Worm (Caenorhabditis elegans) whole organism, L4 larva: Measurements from ENCODE around the gene spp-16.

Experiments used
- F26F4.8 ChIP-seq: fragments of 200-800 bp; sonication (Bioruptor generic); conservative IDR thresholded peaks from 2 replicates; pipeline ENCODE4 v1.3.6; 2022; ENCODE audit warnings: missing genetic modification characterization, missing compliant biosample characterization
- F37D6.2 ChIP-seq: sonication (generic microtip); optimal IDR thresholded peaks from 2 replicates; lab custom pipeline; 2016; ENCODE audit warnings: mild to moderate bottlenecking, missing genetic modification characterization, missing compliant biosample characterization
- F49E8.2 ChIP-seq: sonication (generic microtip); optimal IDR thresholded peaks from 2 replicates; lab custom pipeline; 2016; ENCODE audit warnings: missing compliant biosample characterization, mild to moderate bottlenecking, missing genetic modification characterization, borderline replicate concordance
- Y48G9A.11 ChIP-seq: fragments of 200-800 bp; sonication (Bioruptor generic); IDR thresholded peaks from 2 replicates; pipeline ENCODE4 v1.3.6; 2022; ENCODE audit warnings: missing genetic modification reagents, missing genetic modification characterization, missing compliant biosample characterization
- ZK546.5 ChIP-seq, 2 experiments: sonication (generic microtip); optimal IDR thresholded peaks; 2 replicates each; lab custom pipeline; 2017; ENCODE audit warnings: missing biosample characterization in 2 of 2, missing genetic modification characterization in 2 of 2
- aha-1 ChIP-seq: fragments of 150-350 bp; peaks from one replicate; lab custom pipeline; 2014; ENCODE audit warnings: missing biosample characterization, missing genetic modification characterization
- aly-2 ChIP-seq: sonication (generic microtip); optimal IDR thresholded peaks from 2 replicates; lab custom pipeline; 2018; ENCODE audit warnings: missing biosample characterization, missing genetic modification characterization
- ama-1 ChIP-seq: fragments of 150-350 bp; optimal IDR thresholded peaks from 2 replicates; lab custom pipeline; 2014; ENCODE audit warnings: inconsistent platforms, mixed read lengths
- ceh-20 ChIP-seq: fragments of 200-800 bp; sonication (Bioruptor generic); IDR thresholded peaks from 2 replicates; pipeline ENCODE4 v1.3.6; 2022; ENCODE audit warnings: missing genetic modification reagents, missing genetic modification characterization, missing compliant biosample characterization
- ceh-32 ChIP-seq: sonication (generic microtip); optimal IDR thresholded peaks from 2 replicates; lab custom pipeline; 2016; ENCODE audit warnings: mild to moderate bottlenecking, missing genetic modification characterization, missing compliant biosample characterization; ENCODE audit not compliant: poor library complexity
- cey-2 ChIP-seq: sonication (generic microtip); optimal IDR thresholded peaks from 3 replicates; lab custom pipeline; 2017; ENCODE audit warnings: missing genetic modification characterization, mild to moderate bottlenecking, missing compliant biosample characterization, antibody characterized with exemption, borderline replicate concordance; ENCODE audit not compliant: insufficient read depth
- ctbp-1 ChIP-seq: fragments of 200-800 bp; sonication (Bioruptor generic); IDR thresholded peaks from 2 replicates; pipeline ENCODE4 v1.3.6; 2022; ENCODE audit warnings: missing genetic modification reagents, missing genetic modification characterization, missing compliant biosample characterization
- daf-16 ChIP-seq, 3 experiments: sonication (generic microtip); optimal IDR thresholded peaks; 2 replicates each; lab custom pipeline; 2016 to 2017; ENCODE audit warnings: missing genetic modification characterization in 3 of 3, missing genetic modification reagents in 3 of 3, mild to moderate bottlenecking in 2 of 3, missing compliant biosample characterization in 2 of 3, missing biosample characterization in 1 of 3, moderate library complexity in 1 of 3
- daf-8 ChIP-seq: fragments of 200-800 bp; sonication (Bioruptor generic); IDR thresholded peaks from 2 replicates; pipeline ENCODE4 v1.3.6; 2022; ENCODE audit warnings: missing genetic modification characterization, missing compliant biosample characterization
- dmd-8 ChIP-seq: fragments of 200-800 bp; sonication (Bioruptor generic); IDR thresholded peaks from 2 replicates; pipeline ENCODE4 v1.3.6; 2022; ENCODE audit warnings: missing genetic modification characterization, missing compliant biosample characterization
- dve-1 ChIP-seq: sonication (generic microtip); optimal IDR thresholded peaks from 2 replicates; lab custom pipeline; 2017; ENCODE audit warnings: antibody characterized with exemption, mild to moderate bottlenecking, missing genetic modification characterization, missing compliant biosample characterization; ENCODE audit not compliant: insufficient read depth
- egl-43 ChIP-seq: fragments of 200-800 bp; sonication (Bioruptor generic); IDR thresholded peaks from 2 replicates; pipeline ENCODE4 v1.3.6; 2022; ENCODE audit warnings: missing genetic modification reagents, missing genetic modification characterization, missing compliant biosample characterization
- fos-1 ChIP-seq: fragments of 150-350 bp; optimal IDR thresholded peaks from 2 replicates; lab custom pipeline; 2014; ENCODE audit warnings: missing biosample characterization, missing genetic modification characterization
- gei-8 ChIP-seq: fragments of 200-800 bp; sonication (Bioruptor generic); optimal IDR thresholded peaks from 2 replicates; lab custom pipeline; 2018; ENCODE audit warnings: mild to moderate bottlenecking, missing genetic modification characterization, missing compliant biosample characterization
- hlh-11 ChIP-seq: fragments of 200-800 bp; sonication (Bioruptor generic); optimal IDR thresholded peaks from 2 replicates; lab custom pipeline; 2018; ENCODE audit warnings: mild to moderate bottlenecking, missing genetic modification characterization, missing compliant biosample characterization
- jun-1 ChIP-seq: fragments of 150-350 bp; optimal IDR thresholded peaks from 2 replicates; lab custom pipeline; 2014; ENCODE audit warnings: missing biosample characterization, missing genetic modification reagents, missing genetic modification characterization
- lim-7 ChIP-seq: fragments of 200-800 bp; sonication (Bioruptor generic); IDR thresholded peaks from 2 replicates; pipeline ENCODE4 v1.3.6; 2022; ENCODE audit warnings: missing genetic modification characterization, missing compliant biosample characterization
- lin-1 ChIP-seq: fragments of 200-800 bp; sonication (Bioruptor generic); IDR thresholded peaks from 2 replicates; pipeline ENCODE4 v1.3.6; 2022; ENCODE audit warnings: missing genetic modification reagents, missing genetic modification characterization, missing compliant biosample characterization
- lin-38 ChIP-seq: fragments of 200-800 bp; sonication (Bioruptor generic); IDR thresholded peaks from 2 replicates; pipeline ENCODE4 v1.3.6; 2022; ENCODE audit warnings: missing genetic modification reagents, missing genetic modification characterization, missing compliant biosample characterization
- madf-5 ChIP-seq, 2 experiments: fragments of 200-800 bp; sonication (Bioruptor generic); IDR thresholded peaks; 2 replicates each; pipeline ENCODE4 v1.3.6; 2022; ENCODE audit warnings: missing compliant biosample characterization in 2 of 2, missing genetic modification characterization in 2 of 2
- mes-2 ChIP-seq: sonication (generic microtip); optimal IDR thresholded peaks from 2 replicates; lab custom pipeline; 2016; ENCODE audit warnings: missing genotype, mild to moderate bottlenecking, missing genetic modification characterization, missing compliant biosample characterization; ENCODE audit not compliant: poor library complexity, severe bottlenecking
- nhr-102 ChIP-seq: sonication (generic microtip); optimal IDR thresholded peaks from 2 replicates; lab custom pipeline; 2016; ENCODE audit warnings: mild to moderate bottlenecking, missing genetic modification characterization, moderate library complexity, missing compliant biosample characterization
- nhr-237 ChIP-seq: sonication (generic microtip); optimal IDR thresholded peaks from 2 replicates; lab custom pipeline; 2017; ENCODE audit warnings: missing biosample characterization, missing genetic modification characterization
- nhr-28 ChIP-seq: fragments of 150-350 bp; optimal IDR thresholded peaks from 2 replicates; lab custom pipeline; 2014; ENCODE audit warnings: missing biosample characterization, missing genetic modification characterization
- nhr-42 ChIP-seq: fragments of 200-800 bp; sonication (Bioruptor generic); IDR thresholded peaks from 2 replicates; pipeline ENCODE4 v1.3.6; 2022; ENCODE audit warnings: missing genetic modification characterization, missing compliant biosample characterization
- nhr-76 ChIP-seq: fragments of 150-350 bp; optimal IDR thresholded peaks from 2 replicates; lab custom pipeline; 2014; ENCODE audit warnings: missing biosample characterization, missing genetic modification characterization
- pha-4 ChIP-seq, 2 experiments: fragments of 150-350 bp in 1 of 2; fragments of 200-800 bp in 1 of 2; sonication (Bioruptor generic) in 1 of 2; IDR thresholded peaks in 1 of 2; optimal IDR thresholded peaks in 1 of 2; 2 replicates each; pipeline versions ENCODE4 v1.3.6 to Lab custom; 2014 to 2022; ENCODE audit warnings: missing genetic modification characterization in 2 of 2, missing genetic modification reagents in 2 of 2, missing biosample characterization in 1 of 2, missing compliant biosample characterization in 1 of 2
- saeg-2 ChIP-seq: fragments of 200-800 bp; sonication (Bioruptor generic); IDR thresholded peaks from 2 replicates; pipeline ENCODE4 v1.3.6; 2022; ENCODE audit warnings: missing genetic modification reagents, missing genetic modification characterization, missing compliant biosample characterization
- sdz-12 ChIP-seq: fragments of 200-800 bp; sonication (Bioruptor generic); optimal IDR thresholded peaks from 2 replicates; lab custom pipeline; 2018; ENCODE audit warnings: mild to moderate bottlenecking, missing genetic modification characterization, missing compliant biosample characterization
- snpc-4 ChIP-seq: fragments of 150-350 bp; optimal IDR thresholded peaks from 2 replicates; lab custom pipeline; 2014; ENCODE audit warnings: missing biosample characterization, missing genetic modification characterization
- spr-1 ChIP-seq: sonication (generic microtip); optimal IDR thresholded peaks from 2 replicates; lab custom pipeline; 2016; ENCODE audit warnings: mild to moderate bottlenecking, missing genetic modification characterization, missing compliant biosample characterization
- tag-97 ChIP-seq: fragments of 200-800 bp; sonication (Bioruptor generic); IDR thresholded peaks from 2 replicates; pipeline ENCODE4 v1.3.6; 2022; ENCODE audit warnings: missing genetic modification characterization, missing compliant biosample characterization
- tra-1 ChIP-seq: fragments of 200-800 bp; sonication (Bioruptor generic); IDR thresholded peaks from 2 replicates; pipeline ENCODE4 v1.3.6; 2022; ENCODE audit warnings: missing genetic modification reagents, missing genetic modification characterization, missing compliant biosample characterization
- unc-62 ChIP-seq, 3 experiments: fragments of 150-350 bp in 1 of 3; sonication (generic microtip); optimal IDR thresholded peaks in 2 of 3; peaks in 1 of 3; 1 replicate in 1 of 3; 2 replicates in 2 of 3; lab custom pipeline; 2014 to 2017; ENCODE audit warnings: missing biosample characterization in 3 of 3, missing genetic modification characterization in 3 of 3, missing genetic modification reagents in 3 of 3, missing genotype in 1 of 3
- zfp-2 ChIP-seq: sonication (generic microtip); optimal IDR thresholded peaks from 2 replicates; lab custom pipeline; 2016; ENCODE audit warnings: mild to moderate bottlenecking, missing genetic modification characterization, missing compliant biosample characterization
- ztf-11 ChIP-seq: fragments of 150-350 bp; optimal IDR thresholded peaks from 2 replicates; lab custom pipeline; 2014; ENCODE audit warnings: missing biosample characterization, missing genetic modification characterization

Gene spp-16

ce11 chrV:10890980-10891379 is 10.1 kb downstream of the spp-16 start, which contains the start of gene F32D8.12 (continued):
- TF ChIP-seq mes-2 (tag; lab: Kevin White, UChicago) = peak; percentile 59
- no peak for TF ChIP-seq tag-97 (GFP tag; lab: Robert Waterston, UW)
- no peak for TF ChIP-seq fos-1 (tag; lab: Kevin White, UChicago)

- TF ChIP-seq unc-62 (GFP tag; optimal IDR thresholded peaks at IDR 0.05 in 1 of 2; lab: Kevin White, UChicago) (peak in 1 of 2 experiments; percentile 90), unc-62 (tag; optimal IDR thresholded peaks at IDR 0.05; lab: Kevin White, UChicago) (no peak), lim-7 (no peak), spr-1 (no peak), cey-2 (tag; lab: Kevin White, UChicago) (no peak), aly-2 (tag; lab: Kevin White, UChicago) (no peak), F49E8.2 (tag; lab: Kevin White, UChicago) (no peak)
Observed at ce11 chrV:10889774-10890173, 11.3 kb downstream of the spp-16 start.

- no peak for TF ChIP-seq madf-5 (GFP tag; IDR thresholded peaks at IDR 0.05; lab: Robert Waterston, UW)
- no peak for TF ChIP-seq dve-1 (tag; lab: Kevin White, UChicago)
- TF ChIP-seq snpc-4 = no peak
- TF ChIP-seq lin-1 (GFP tag; lab: Robert Waterston, UW) = no peak
- no peak for TF ChIP-seq hlh-11 (tag; lab: Kevin White, UChicago)
- TF ChIP-seq saeg-2 (GFP tag; lab: Robert Waterston, UW) = no peak
Observed at ce11 chrV:10889036-10889435, 12.1 kb downstream of the spp-16 start, which contains the start of gene F32D8.11. F32D8.11 (minus strand) TSS chrV:10889136.

- TF ChIP-seq daf-16 (GFP tag; optimal IDR thresholded peaks at IDR 0.05; lab: Kevin White, UChicago) = no peak
- peak; percentile 15 for TF ChIP-seq daf-16 (tag; optimal IDR thresholded peaks at IDR 0.05; lab: Kevin White, UChicago)
- TF ChIP-seq ama-1 (lab: Kevin White, UChicago) = peak; percentile 52
- TF ChIP-seq jun-1 (tag; lab: Kevin White, UChicago) = no peak
- TF ChIP-seq, all 104 proteins: peak for 2
Observed at ce11 chrV:10888153-10888552, 12.9 kb downstream of the spp-16 start.

- TF ChIP-seq ZK546.5 (tag; optimal IDR thresholded peaks at IDR 0.05; lab: Kevin White, UChicago) (no peak), nhr-237 (tag; lab: Kevin White, UChicago) (no peak), sdz-12 (GFP tag; lab: Kevin White, UChicago) (no peak), ceh-20 (GFP tag; lab: Robert Waterston, UW) (peak; percentile 64; the same call in 1 of the 2 replicates), egl-43 (GFP tag; lab: Robert Waterston, UW) (peak; percentile 74; the same call in 1 of the 2 replicates), hlh-11 (tag; lab: Kevin White, UChicago) (no peak), Y48G9A.11 (GFP tag; lab: Robert Waterston, UW) (no peak), nhr-76 (tag; lab: Kevin White, UChicago) (no peak), dmd-8 (no peak), nhr-28 (tag; lab: Kevin White, UChicago) (no peak), gei-8 (GFP tag; lab: Kevin White, UChicago) (peak; percentile 61), pha-4 (GFP tag; IDR thresholded peaks at IDR 0.05; lab: Robert Waterston, UW) (no peak), pha-4 (tag; optimal IDR thresholded peaks at IDR 0.05; lab: Kevin White, UChicago) (no peak), unc-62 (GFP tag; optimal IDR thresholded peaks at IDR 0.05 in 1 of 2; lab: Kevin White, UChicago) (no peak), unc-62 (tag; optimal IDR thresholded peaks at IDR 0.05; lab: Kevin White, UChicago) (no peak), F26F4.8 (GFP tag; lab: Robert Waterston, UW) (no peak), nhr-42 (no peak), ztf-11 (no peak), lin-1 (GFP tag; lab: Robert Waterston, UW) (no peak), zfp-2 (no peak), nhr-102 (tag; lab: Kevin White, UChicago) (peak; percentile 66), ctbp-1 (GFP tag; lab: Robert Waterston, UW) (no peak), lin-38 (GFP tag; lab: Robert Waterston, UW) (peak; percentile 36; the same call in 1 of the 2 replicates), tra-1 (GFP tag; lab: Robert Waterston, UW) (no peak), aha-1 (tag; lab: Kevin White, UChicago) (no peak), ceh-32 (no peak), aly-2 (tag; lab: Kevin White, UChicago) (no peak), F49E8.2 (tag; lab: Kevin White, UChicago) (no peak), ama-1 (lab: Kevin White, UChicago) (no peak), daf-8 (no peak), F37D6.2 (no peak)
Observed at ce11 chrV:10887564-10887963, 13.5 kb downstream of the spp-16 start.
